Fruit fly (Drosophila melanogaster) whole organism, adult: ENCODE data around the gene CG31431.
A peak's percentile ranks its signal among the peaks of the same experiment; 100 is the strongest.

Source experiments
- CG11617 ChIP-seq: fragments of 200-800 bp; sonication (Bioruptor generic); optimal IDR thresholded peaks from 2 replicates; lab custom pipeline; 2017; ENCODE audit warnings: mild to moderate bottlenecking, missing biosample characterization, missing genetic modification reagents, missing genetic modification characterization
- CG12768 ChIP-seq: fragments of 200-800 bp; sonication (Bioruptor generic); optimal IDR thresholded peaks from 2 replicates; lab custom pipeline; 2017; ENCODE audit warnings: missing biosample characterization, missing genetic modification characterization, mild to moderate bottlenecking, moderate library complexity, missing genetic modification reagents
- CG1620 ChIP-seq: fragments of 200-800 bp; sonication (Bioruptor generic); optimal IDR thresholded peaks from 2 replicates; lab custom pipeline; 2016; ENCODE audit warnings: missing biosample characterization, missing genetic modification characterization
- CG5204 ChIP-seq: fragments of 200-800 bp; sonication (Bioruptor generic); optimal IDR thresholded peaks from 2 replicates; lab custom pipeline; 2016; ENCODE audit warnings: missing biosample characterization, missing genetic modification characterization
- CG7045 ChIP-seq: fragments of 200-800 bp; sonication (Bioruptor generic); optimal IDR thresholded peaks from 2 replicates; lab custom pipeline; 2017; ENCODE audit warnings: missing biosample characterization, mild to moderate bottlenecking, missing genetic modification characterization
- Crg-1 ChIP-seq: fragments of 200-800 bp; sonication (Bioruptor generic); optimal IDR thresholded peaks from 2 replicates; lab custom pipeline; 2016; ENCODE audit warnings: missing biosample characterization, missing genetic modification characterization
- Hr96 ChIP-seq: fragments of 200-800 bp; sonication (Bioruptor generic); optimal IDR thresholded peaks from 2 replicates; lab custom pipeline; 2016; ENCODE audit warnings: missing biosample characterization, missing genetic modification characterization
- Mnt ChIP-seq: fragments of 200-800 bp; sonication (Bioruptor generic); optimal IDR thresholded peaks from 2 replicates; lab custom pipeline; 2016; ENCODE audit warnings: missing biosample characterization, mild to moderate bottlenecking, missing genetic modification characterization
- bab1 ChIP-seq: fragments of 200-800 bp; sonication (Bioruptor generic); optimal IDR thresholded peaks from 3 replicates; lab custom pipeline; 2019; ENCODE audit warnings: missing biosample characterization, mild to moderate bottlenecking, missing genetic modification characterization, moderate library complexity
- cic ChIP-seq: fragments of 200-800 bp; sonication (Bioruptor generic); optimal IDR thresholded peaks from 2 replicates; lab custom pipeline; 2017; ENCODE audit warnings: missing biosample characterization, mild to moderate bottlenecking, missing genetic modification characterization, moderate library complexity
- cnc ChIP-seq, 2 experiments: fragments of >200 bp; optimal IDR thresholded peaks; 2 replicates each; lab custom pipeline; 2017
- kay ChIP-seq: fragments of 200-800 bp; sonication (Bioruptor generic); peaks from one replicate; lab custom pipeline; 2016; ENCODE audit warnings: missing biosample characterization, missing genetic modification characterization, borderline replicate concordance
- tj ChIP-seq: fragments of 200-800 bp; sonication (Bioruptor generic); optimal IDR thresholded peaks from 3 replicates; lab custom pipeline; 2017; ENCODE audit warnings: missing biosample characterization, mild to moderate bottlenecking, missing genetic modification characterization, moderate library complexity
- toe ChIP-seq: fragments of 200-800 bp; sonication (Bioruptor generic); optimal IDR thresholded peaks from 2 replicates; lab custom pipeline; 2016; ENCODE audit warnings: missing biosample characterization, missing genetic modification characterization

DNA sequence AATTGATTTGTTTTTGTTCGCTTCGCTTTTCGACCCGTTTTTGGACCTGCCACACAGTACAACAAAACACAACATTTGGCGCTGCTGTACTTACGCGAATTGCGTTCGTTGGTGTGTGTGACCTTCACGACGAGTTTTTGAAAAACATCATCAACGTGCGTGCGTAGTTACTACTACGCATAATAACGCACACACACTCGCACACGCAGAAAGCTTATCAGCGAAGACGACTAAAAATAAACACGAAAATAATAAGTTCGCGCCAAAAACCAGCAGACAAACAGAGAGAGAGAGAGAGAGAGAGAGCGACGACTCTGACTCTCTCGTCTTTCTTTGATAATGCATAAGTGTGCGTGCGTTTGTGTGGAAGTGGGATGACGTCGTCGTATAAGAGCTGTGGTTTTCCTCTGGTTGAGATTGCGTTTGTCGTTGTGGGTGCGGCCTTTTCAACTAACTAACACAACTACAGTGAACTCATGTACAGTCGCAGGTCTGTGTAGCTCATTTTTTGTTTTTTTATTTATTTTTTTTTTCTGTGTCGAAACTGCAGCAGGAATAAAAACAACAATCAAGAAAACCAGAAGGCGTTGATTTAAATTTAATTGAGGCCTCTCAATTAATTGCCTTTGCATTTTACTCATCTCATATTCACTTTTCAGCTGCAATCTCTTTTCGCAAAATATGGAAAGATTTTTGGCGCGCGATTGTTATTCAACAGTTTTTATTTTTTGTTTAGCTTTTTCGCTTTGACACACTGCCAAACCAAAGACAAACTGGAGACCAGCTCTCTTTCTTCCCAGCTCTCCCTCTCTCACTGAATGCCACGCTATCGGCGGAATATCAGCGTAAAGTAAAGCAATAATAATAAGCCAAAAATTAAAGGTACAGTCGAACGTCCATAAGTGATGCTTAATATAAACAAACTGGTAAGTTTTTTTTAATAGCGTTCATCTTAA lies 16.6 kb upstream of the CG31431 start:
- TF ChIP-seq bab1 (GFP tag; lab: Kevin White, UChicago) (no peak), CG12768 (GFP tag; lab: Kevin White, UChicago) (peak; percentile 90), toe (GFP tag; lab: Kevin White, UChicago) (peak; percentile 16), CG11617 (GFP tag; lab: Kevin White, UChicago) (peak; percentile 31), tj (GFP tag; lab: Kevin White, UChicago) (peak; percentile 55), cnc (optimal IDR thresholded peaks at IDR 0.05; lab: Kevin White, UChicago) (no peak), CG1620 (no peak), CG5204 (no peak), kay (GFP tag; lab: Kevin White, UChicago) (peak; percentile 58), Mnt (GFP tag; lab: Kevin White, UChicago) (peak; percentile 35), Hr96 (GFP tag; lab: Kevin White, UChicago) (no peak), cic (GFP tag; lab: Kevin White, UChicago) (peak; percentile 83), CG7045 (peak; percentile 49), Crg-1 (GFP tag; lab: Kevin White, UChicago) (no peak)
